Fruit fly (Drosophila melanogaster): ENCODE data around the gene Flad2.

Flad2 gene

dm6 chr2L:13370762-13371161 is 41.6 kb upstream of the Flad2 start, which contains the start of gene ND-B22 (continued):
- TF ChIP-seq ind (GFP tag; optimal IDR thresholded peaks at IDR 0.05): peak; percentile 46
- peak; percentile 27 to 97 for TF ChIP-seq Pdp1 (GFP tag; optimal IDR thresholded peaks at IDR 0.05)
- peak; percentile 68 for TF ChIP-seq NfI (GFP tag; optimal IDR thresholded peaks at IDR 0.05)
- peak; percentile 36; the same call in 1 of the 2 replicates for TF ChIP-seq Ptx1 (GFP tag; IDR thresholded peaks at IDR 0.05)
- TF ChIP-seq CG9609 (GFP tag; optimal IDR thresholded peaks at IDR 0.05): no peak
- TF ChIP-seq gt (GFP tag; IDR thresholded peaks at IDR 0.05): no peak
- peak; percentile 64 for TF ChIP-seq Aef1 (GFP tag; IDR thresholded peaks at IDR 0.05)
- TF ChIP-seq nau (GFP tag; optimal IDR thresholded peaks at IDR 0.05): peak; percentile 32
- no peak for TF ChIP-seq prd (optimal IDR thresholded peaks at IDR 0.05)
- TF ChIP-seq prd (GFP tag; IDR thresholded peaks at IDR 0.05): 0 out of 3 replicates have a peak, but pooled peaks have one; percentile 7
- TF ChIP-seq amos (GFP tag; IDR thresholded peaks at IDR 0.05; ENCODE audit: partially characterized antibody): peak; percentile 30; the same call in 1 of the 2 replicates
- TF ChIP-seq tin (GFP tag; optimal IDR thresholded peaks at IDR 0.05): peak; percentile 46
- peak; percentile 37; the same call in 1 of the 4 replicates for TF ChIP-seq Dll (GFP tag; IDR thresholded peaks at IDR 0.05; ENCODE audit: partially characterized antibody)
- TF ChIP-seq CG4854 (GFP tag; optimal IDR thresholded peaks at IDR 0.05): no peak
- peak; percentile 46 for TF ChIP-seq CG1603 (tag; optimal IDR thresholded peaks at IDR 0.05)

- peak; percentile 99 for TF ChIP-seq dm (GFP tag; optimal IDR thresholded peaks at IDR 0.05)
- TF ChIP-seq Lim3 (GFP tag; IDR thresholded peaks at IDR 0.05): peak; percentile 84
- peak; percentile 59 for TF ChIP-seq MTF-1 (GFP tag; optimal IDR thresholded peaks at IDR 0.05; ENCODE audit: borderline replicate concordance)
- TF ChIP-seq Mrtf (GFP tag; IDR thresholded peaks at IDR 0.05): peak; percentile 92
- TF ChIP-seq Ptx1 (GFP tag; IDR thresholded peaks at IDR 0.05): peak; percentile 98
- peak; percentile 79 for TF ChIP-seq kah (GFP tag; optimal IDR thresholded peaks at IDR 0.05)
- peak; percentile 94 for TF ChIP-seq zfh1 (GFP tag; IDR thresholded peaks at IDR 0.05)
- TF ChIP-seq CG12299 (tag; optimal IDR thresholded peaks at IDR 0.05): peak; percentile 92
- TF ChIP-seq MESR4 (GFP tag; optimal IDR thresholded peaks at IDR 0.05): peak; percentile 79
- TF ChIP-seq CG10267 (tag; optimal IDR thresholded peaks at IDR 0.05): peak; percentile 100
- peak; percentile 95 for TF ChIP-seq CG14014 (GFP tag; IDR thresholded peaks at IDR 0.05)
- peak; percentile 80 for TF ChIP-seq fd102C (GFP tag; optimal IDR thresholded peaks at IDR 0.05)
- peak; percentile 91 for TF ChIP-seq CG17829 (tag; optimal IDR thresholded peaks at IDR 0.05)
- TF ChIP-seq usp (GFP tag; optimal IDR thresholded peaks at IDR 0.05): no peak
- peak; percentile 89; the same call in 2 of the 3 replicates for TF ChIP-seq CG3726 (GFP tag; IDR thresholded peaks at IDR 0.05)
- peak; percentile 91 for TF ChIP-seq CG3163 (GFP tag; optimal IDR thresholded peaks at IDR 0.05)
- TF ChIP-seq CG33213 (GFP tag; optimal IDR thresholded peaks at IDR 0.05): peak; percentile 98
- TF ChIP-seq twi (tag; optimal IDR thresholded peaks at IDR 0.05): peak; percentile 94
- TF ChIP-seq dan (GFP tag; IDR thresholded peaks at IDR 0.05): peak; percentile 93
- TF ChIP-seq CG10462 (GFP tag; optimal IDR thresholded peaks at IDR 0.05): peak; percentile 98
- no peak for TF ChIP-seq unc-4 (GFP tag; IDR thresholded peaks at IDR 0.05; ENCODE audit: partially characterized antibody)
- TF ChIP-seq CG7556 (GFP tag; optimal IDR thresholded peaks at IDR 0.05): peak; percentile 98
- no peak for TF ChIP-seq HLHmδ (GFP tag; optimal IDR thresholded peaks at IDR 0.05)
- 0 out of 2 replicates have a peak, but pooled peaks have one; percentile 19 for TF ChIP-seq Bgb (GFP tag; IDR thresholded peaks at IDR 0.05; ENCODE audit: partially characterized antibody)
- TF ChIP-seq ttk (GFP tag; IDR thresholded peaks at IDR 0.05): peak; percentile 91
- TF ChIP-seq CG10565 (GFP tag; optimal IDR thresholded peaks at IDR 0.05): peak; percentile 94
- peak; percentile 94 for TF ChIP-seq CG11723 (GFP tag; optimal IDR thresholded peaks at IDR 0.05)
- TF ChIP-seq CG34422 (GFP tag; IDR thresholded peaks at IDR 0.05): peak; percentile 96
- TF ChIP-seq ken (GFP tag; IDR thresholded peaks at IDR 0.05): peak; percentile 95
- peak; percentile 98 for TF ChIP-seq gem (tag; optimal IDR thresholded peaks at IDR 0.05)
- TF ChIP-seq Awh (GFP tag; IDR thresholded peaks at IDR 0.05): peak; percentile 84
- peak; percentile 85 for TF ChIP-seq CG5180 (GFP tag; optimal IDR thresholded peaks at IDR 0.05)
- peak; percentile 97 for TF ChIP-seq vfl (GFP tag; optimal IDR thresholded peaks at IDR 0.05)
- TF ChIP-seq fru (optimal IDR thresholded peaks at IDR 0.05): no peak
Observed at dm6 chr2L:13373435-13374242, 38.7 kb upstream of the Flad2 start, which contains the start of the genes Bdp1 and CG6565. Gene Bdp1, minus strand, starts transcription at chr2L:13373890. Gene CG6565, plus strand, starts transcription at chr2L:13374019.

All from whole organism, embryonic.